Fruit fly (Drosophila melanogaster): ENCODE results near the gene sfl.

dm6 chr3L:6500470-6500869, 5.0 kb downstream of the sfl start:
- TF ChIP-seq Hr78 (GFP tag; optimal IDR thresholded peaks at IDR 0.05) (no peak), br (GFP tag; optimal IDR thresholded peaks at IDR 0.05) (no peak), psq (GFP tag; optimal IDR thresholded peaks at IDR 0.05) (no peak), Dif (GFP tag; optimal IDR thresholded peaks at IDR 0.05; ENCODE audit: partially characterized antibody) (no peak), h (GFP tag; optimal IDR thresholded peaks at IDR 0.05) (no peak), Mio (GFP tag; optimal IDR thresholded peaks at IDR 0.05) (no peak), sage (GFP tag; optimal IDR thresholded peaks at IDR 0.05) (no peak), N (GFP tag; optimal IDR thresholded peaks at IDR 0.05) (no peak), Sp1 (GFP tag; optimal IDR thresholded peaks at IDR 0.05) (no peak)
